Fruit fly (Drosophila melanogaster): Measurements from ENCODE around the gene CG11714.
A peak's percentile ranks its signal among the peaks of the same experiment; 100 is the strongest.

The CG11714 gene

DNA sequence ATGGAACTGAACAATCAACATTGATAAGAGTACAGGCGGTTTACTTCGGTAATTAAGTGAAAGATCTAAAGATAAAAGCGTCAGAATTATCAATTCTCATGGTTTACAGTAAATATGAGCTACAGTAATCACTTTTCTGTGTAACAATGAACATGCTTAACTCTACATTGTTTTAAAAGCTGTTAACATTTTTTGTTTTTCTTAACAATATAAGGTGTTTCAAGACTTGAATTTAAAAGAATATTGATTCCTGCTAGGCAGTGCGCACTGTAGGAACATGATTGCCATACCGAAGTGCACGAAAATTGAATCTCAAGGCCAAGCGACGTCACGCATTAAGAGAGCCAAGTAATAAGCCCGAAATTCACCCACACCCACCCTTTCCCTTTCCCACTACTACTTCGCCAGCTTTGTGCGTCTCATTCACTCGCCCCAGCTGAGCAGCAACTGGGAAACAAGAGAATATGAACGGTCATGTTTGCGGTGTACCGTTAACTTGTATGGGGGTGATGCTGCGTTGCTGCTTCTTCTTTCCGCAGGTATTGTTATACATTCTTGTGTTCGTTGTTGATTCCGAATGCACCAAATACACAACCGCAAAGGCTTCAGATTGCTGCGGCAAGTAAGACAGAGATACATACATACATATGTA lies 31.2 kb downstream of the CG11714 start (continued):
- TF ChIP-seq fd64A (GFP tag; optimal IDR thresholded peaks at IDR 0.05) (no peak), CG15514 (GFP tag; optimal IDR thresholded peaks at IDR 0.05) (peak; percentile 50), GATAe (GFP tag; conservative IDR thresholded peaks at IDR 0.05) (no peak), Awh (GFP tag; IDR thresholded peaks at IDR 0.05) (0 out of 2 replicates have a peak, but pooled peaks have one; percentile 38), CG18764 (GFP tag; optimal IDR thresholded peaks at IDR 0.05) (no peak), Ravus (GFP tag; IDR thresholded peaks at IDR 0.05) (no peak; the same call in 1 of the 2 replicates), ttk (GFP tag; IDR thresholded peaks at IDR 0.05) (peak; percentile 70; the same call in 1 of the 2 replicates), Lhr (GFP tag; optimal IDR thresholded peaks at IDR 0.05) (no peak), chif (GFP tag; optimal IDR thresholded peaks at IDR 0.05) (peak; percentile 1 to 53), gro (GFP tag; optimal IDR thresholded peaks at IDR 0.05) (peak; percentile 77), CG11085 (GFP tag; IDR thresholded peaks at IDR 0.05) (no peak), CG10267 (tag; optimal IDR thresholded peaks at IDR 0.05) (peak; percentile 44), Rfx (GFP tag; IDR thresholded peaks at IDR 0.05) (peak; percentile 77), disco-r (GFP tag; optimal IDR thresholded peaks at IDR 0.05) (no peak), Hey (tag; optimal IDR thresholded peaks at IDR 0.05) (no peak), Dek (tag; optimal IDR thresholded peaks at IDR 0.05) (peak; percentile 42), zfh1 (GFP tag; IDR thresholded peaks at IDR 0.05) (peak; percentile 67; the same call in 2 of the 3 replicates), CG7987 (GFP tag; optimal IDR thresholded peaks at IDR 0.05) (no peak), CG7928 (GFP tag; optimal IDR thresholded peaks at IDR 0.05) (peak; percentile 24), dpn (GFP tag; optimal IDR thresholded peaks at IDR 0.05) (peak; percentile 42 to 60), sens (GFP tag) (peak; percentile 89), CG2875 (GFP tag; optimal IDR thresholded peaks at IDR 0.05) (no peak), CG34422 (GFP tag; IDR thresholded peaks at IDR 0.05) (peak; percentile 71; the same call in 2 of the 3 replicates), seq (GFP tag; IDR thresholded peaks at IDR 0.05) (0 out of 2 replicates have a peak, but pooled peaks have one; percentile 16), sug (tag; optimal IDR thresholded peaks at IDR 0.05) (peak; percentile 45), CG10366 (GFP tag; IDR thresholded peaks at IDR 0.05) (peak; percentile 69; the same call in 1 of the 2 replicates), nau (GFP tag; optimal IDR thresholded peaks at IDR 0.05) (peak; percentile 20), CG7556 (GFP tag; optimal IDR thresholded peaks at IDR 0.05) (peak; percentile 49), otp (GFP tag; IDR thresholded peaks at IDR 0.05) (peak; percentile 55; the same call in 1 of the 3 replicates), Myb (GFP tag; optimal IDR thresholded peaks at IDR 0.05) (peak; percentile 17), Atf3 (GFP tag; optimal IDR thresholded peaks at IDR 0.05) (peak; percentile 8), dati (GFP tag; IDR thresholded peaks at IDR 0.05) (no peak), CG34376 (GFP tag; optimal IDR thresholded peaks at IDR 0.05) (peak; percentile 21), E2f1 (GFP tag; IDR thresholded peaks at IDR 0.05) (peak; percentile 66; the same call in 1 of the 2 replicates), Mes4 (GFP tag; optimal IDR thresholded peaks at IDR 0.05) (no peak), danr (GFP tag; IDR thresholded peaks at IDR 0.05) (peak; percentile 58; the same call in 1 of the 2 replicates), gem (tag; optimal IDR thresholded peaks at IDR 0.05) (peak; percentile 77), C15 (GFP tag; IDR thresholded peaks at IDR 0.05) (no peak), Xrp1 (GFP tag; IDR thresholded peaks at IDR 0.05) (peak; percentile 76), CG42726 (GFP tag; IDR thresholded peaks at IDR 0.05; ENCODE audit: partially characterized antibody) (no peak), zfh2 (GFP tag; optimal IDR thresholded peaks at IDR 0.05) (peak; percentile 44), CG1602 (GFP tag; optimal IDR thresholded peaks at IDR 0.05) (peak; percentile 7), tio (GFP tag; optimal IDR thresholded peaks at IDR 0.05) (peak; percentile 40), CG5953 (GFP tag; IDR thresholded peaks at IDR 0.05) (0 out of 2 replicates have a peak, but pooled peaks have one; percentile 33), insv (GFP tag; optimal IDR thresholded peaks at IDR 0.05) (no peak), jigr1 (GFP tag; IDR thresholded peaks at IDR 0.05) (no peak), CHES-1-like (GFP tag; optimal IDR thresholded peaks at IDR 0.05) (peak; percentile 71), Hand (GFP tag; optimal IDR thresholded peaks at IDR 0.05) (peak; percentile 51), maf-S (GFP tag; optimal IDR thresholded peaks at IDR 0.05) (peak; percentile 41), Taf1 (GFP tag; IDR thresholded peaks at IDR 0.05) (peak; percentile 64; the same call in 1 of the 2 replicates)
